Fruit fly (Drosophila melanogaster) whole organism, pupa: Measurements from ENCODE around the gene nerfin-1.

Source experiments
- CG10348 ChIP-seq: fragments of 200-800 bp; sonication (Bioruptor generic); IDR thresholded peaks from 2 replicates; pipeline ENCODE4 v1.3.6; 2022; ENCODE audit warnings: missing biosample characterization, missing genetic modification characterization
- CG14655 ChIP-seq: fragments of 200-800 bp; sonication (Bioruptor generic); optimal IDR thresholded peaks from 3 replicates; lab custom pipeline; 2017; ENCODE audit warnings: mild to moderate bottlenecking, missing biosample characterization, missing genetic modification reagents, missing genetic modification characterization
- CG32121 ChIP-seq: fragments of 200-800 bp; sonication (Bioruptor generic); IDR thresholded peaks from 2 replicates; pipeline ENCODE4 v1.3.6; 2022; ENCODE audit warnings: missing biosample characterization, missing genetic modification characterization
- CG4496 ChIP-seq: fragments of 200-800 bp; sonication (Bioruptor generic); IDR thresholded peaks from 3 replicates; pipeline ENCODE4 v1.3.6; 2022; ENCODE audit warnings: missing biosample characterization, missing genetic modification characterization
- CG8159 ChIP-seq: fragments of 200-800 bp; sonication (Bioruptor generic); optimal IDR thresholded peaks from 3 replicates; lab custom pipeline; 2018; ENCODE audit warnings: missing biosample characterization, mild to moderate bottlenecking, missing genetic modification characterization, moderate library complexity
- Pif1A ChIP-seq: fragments of 200-800 bp; sonication (Bioruptor generic); optimal IDR thresholded peaks from 3 replicates; lab custom pipeline; 2016; ENCODE audit warnings: missing biosample characterization, missing genetic modification characterization
- Pif1B ChIP-seq: fragments of 200-800 bp; sonication (Bioruptor generic); optimal IDR thresholded peaks from 3 replicates; lab custom pipeline; 2016; ENCODE audit warnings: missing biosample characterization, missing genetic modification characterization
- Snoo ChIP-seq: fragments of 200-800 bp; sonication (Bioruptor generic); optimal IDR thresholded peaks from 3 replicates; lab custom pipeline; 2017; ENCODE audit warnings: missing biosample characterization, mild to moderate bottlenecking, missing genetic modification characterization, inconsistent platforms

- TF ChIP-seq CG8159 (tag; lab: Kevin White, UChicago) (no peak), Snoo (no peak), CG14655 (GFP tag; lab: Kevin White, UChicago) (no peak), Pif1A (peak; percentile 5), CG10348 (GFP tag; lab: Robert Waterston, UW) (no peak), CG4496 (GFP tag; lab: Robert Waterston, UW) (peak; percentile 52; the same call in 2 of the 3 replicates), Pif1B (no peak), CG32121 (GFP tag; lab: Robert Waterston, UW) (peak; percentile 29; the same call in 1 of the 2 replicates)
Observed at dm6 chr3L:881496-882235, 27.2 kb upstream of the nerfin-1 start, which contains the start of gene CG13907.
